Fruit fly (Drosophila melanogaster) whole organism, embryonic: Measurements from ENCODE around the gene Cpr92A.

Experiments used
- Atf3 ChIP-seq: fragments of 200-800 bp; sonication (Bioruptor generic); optimal IDR thresholded peaks from 3 replicates; lab custom pipeline; 2016; ENCODE audit warnings: missing biosample characterization, missing genetic modification characterization
- Atf6 ChIP-seq: fragments of 200-800 bp; sonication (Bioruptor generic); IDR thresholded peaks from 2 replicates; pipeline ENCODE4 v1.3.6; 2022; ENCODE audit warnings: missing biosample characterization, missing genetic modification characterization
- C15 ChIP-seq: fragments of 200-800 bp; sonication (Bioruptor generic); IDR thresholded peaks from 3 replicates; pipeline ENCODE4 v1.3.6; 2022; ENCODE audit warnings: missing biosample characterization, missing genetic modification characterization
- CG10274 ChIP-seq: fragments of 200-800 bp; sonication (Bioruptor generic); optimal IDR thresholded peaks from 3 replicates; lab custom pipeline; 2017; ENCODE audit warnings: missing biosample characterization, mild to moderate bottlenecking, missing genetic modification characterization
- CG10321 ChIP-seq: fragments of 200-800 bp; sonication (Bioruptor generic); IDR thresholded peaks from 2 replicates; pipeline ENCODE4 v1.3.6; 2022; ENCODE audit warnings: missing biosample characterization, missing genetic modification characterization
- CG13424 ChIP-seq: fragments of 200-800 bp; sonication (Bioruptor generic); optimal IDR thresholded peaks from 2 replicates; lab custom pipeline; 2019; ENCODE audit warnings: missing biosample characterization, mild to moderate bottlenecking, missing genetic modification characterization, moderate library complexity
- CG14667 ChIP-seq: fragments of 200-800 bp; sonication (Bioruptor generic); IDR thresholded peaks from 2 replicates; pipeline ENCODE4 v1.3.6; 2022; ENCODE audit warnings: missing biosample characterization, missing genetic modification characterization
- CG1529 ChIP-seq: fragments of 200-800 bp; sonication (Bioruptor generic); optimal IDR thresholded peaks from 3 replicates; lab custom pipeline; 2018; ENCODE audit warnings: missing biosample characterization, missing genetic modification characterization
- CG1792 ChIP-seq: fragments of 200-800 bp; sonication (Bioruptor generic); optimal IDR thresholded peaks from 2 replicates; lab custom pipeline; 2016; ENCODE audit warnings: missing biosample characterization, missing genetic modification characterization
- CG1832 ChIP-seq: fragments of 200-800 bp; sonication (Bioruptor generic); optimal IDR thresholded peaks from 2 replicates; lab custom pipeline; 2017; ENCODE audit warnings: missing biosample characterization, mild to moderate bottlenecking, missing genetic modification characterization, inconsistent platforms
- CG2889 ChIP-seq: fragments of 200-800 bp; sonication (Bioruptor generic); IDR thresholded peaks from 3 replicates; pipeline ENCODE4 v1.3.6; 2022; ENCODE audit warnings: missing biosample characterization, missing genetic modification characterization
- CG32532 ChIP-seq: fragments of 200-800 bp; sonication (Bioruptor generic); IDR thresholded peaks from 2 replicates; pipeline ENCODE4 v1.3.6; 2022; ENCODE audit warnings: missing biosample characterization, missing genetic modification characterization
- CG32767 ChIP-seq: fragments of 200-800 bp; sonication (Bioruptor generic); IDR thresholded peaks from 2 replicates; pipeline ENCODE4 v1.3.6; 2022; ENCODE audit warnings: missing biosample characterization, missing genetic modification characterization
- CG34376 ChIP-seq: fragments of 200-800 bp; sonication (Bioruptor generic); optimal IDR thresholded peaks from 2 replicates; lab custom pipeline; 2018; ENCODE audit warnings: missing biosample characterization, mild to moderate bottlenecking, missing genetic modification characterization
- CG4730 ChIP-seq: fragments of 200-800 bp; sonication (Bioruptor generic); IDR thresholded peaks from 2 replicates; pipeline ENCODE4 v1.3.6; 2022; ENCODE audit warnings: missing biosample characterization, missing genetic modification characterization
- CG7372 ChIP-seq: fragments of 200-800 bp; sonication (Bioruptor generic); IDR thresholded peaks from 2 replicates; pipeline ENCODE4 v1.3.6; 2022; ENCODE audit warnings: missing biosample characterization, missing genetic modification characterization
- CG7928 ChIP-seq: fragments of 200-800 bp; sonication (Bioruptor generic); optimal IDR thresholded peaks from 2 replicates; lab custom pipeline; 2017; ENCODE audit warnings: missing biosample characterization, mild to moderate bottlenecking, missing genetic modification characterization
- CG7963 ChIP-seq: fragments of 200-800 bp; sonication (Bioruptor generic); IDR thresholded peaks from 3 replicates; pipeline ENCODE4 v1.3.6; 2022; ENCODE audit warnings: missing biosample characterization, missing genetic modification characterization; ENCODE audit not compliant: partially characterized antibody
- CG8290 ChIP-seq, 3 experiments: fragments of 200-800 bp; sonication (Bioruptor generic); optimal IDR thresholded peaks; 2 replicates each; lab custom pipeline; 2016 to 2019; ENCODE audit warnings: missing biosample characterization in 3 of 3, missing genetic modification characterization in 3 of 3, mild to moderate bottlenecking in 2 of 3, moderate library complexity in 1 of 3
- Dad ChIP-seq: fragments of 200-800 bp; sonication (Bioruptor generic); optimal IDR thresholded peaks from 3 replicates; lab custom pipeline; 2016; ENCODE audit warnings: missing biosample characterization, missing genetic modification characterization
- Deaf1 ChIP-seq: fragments of 200-800 bp; optimal IDR thresholded peaks from 3 replicates; lab custom pipeline; 2019; ENCODE audit warnings: missing biosample characterization, mild to moderate bottlenecking, missing genetic modification characterization, moderate library complexity
- Dip3 ChIP-seq: fragments of 200-800 bp; sonication (Bioruptor generic); optimal IDR thresholded peaks from 3 replicates; lab custom pipeline; 2016; ENCODE audit warnings: missing biosample characterization, missing genetic modification characterization
- E2f2 ChIP-seq: fragments of 200-800 bp; sonication (Bioruptor generic); IDR thresholded peaks from 2 replicates; pipeline ENCODE4 v1.3.6; 2022; ENCODE audit warnings: missing biosample characterization, missing genetic modification characterization
- GATAe ChIP-seq: fragments of 200-800 bp; sonication (Bioruptor generic); conservative IDR thresholded peaks from 2 replicates; pipeline ENCODE4 v1.3.6; 2022; ENCODE audit warnings: missing biosample characterization, missing genetic modification characterization
- HLH3B ChIP-seq: fragments of 200-800 bp; sonication (Bioruptor generic); IDR thresholded peaks from 2 replicates; pipeline ENCODE4 v1.3.6; 2022; ENCODE audit warnings: missing biosample characterization, missing genetic modification characterization
- HLH54F ChIP-seq: fragments of 200-800 bp; sonication (Bioruptor generic); optimal IDR thresholded peaks from 3 replicates; lab custom pipeline; 2016; ENCODE audit warnings: missing biosample characterization, missing genetic modification characterization
- MTF-1 ChIP-seq: fragments of 200-800 bp; sonication (Bioruptor generic); optimal IDR thresholded peaks from 2 replicates; lab custom pipeline; 2018; ENCODE audit warnings: missing biosample characterization, mild to moderate bottlenecking, missing genetic modification characterization, borderline replicate concordance
- Med ChIP-seq: fragments of 200-800 bp; sonication (Bioruptor generic); peaks from one replicate; lab custom pipeline; 2016; ENCODE audit warnings: missing biosample characterization, missing genetic modification characterization, mild to moderate bottlenecking, inconsistent platforms, moderate library complexity
- Nf-YC ChIP-seq: fragments of 200-800 bp; optimal IDR thresholded peaks from 3 replicates; lab custom pipeline; 2019; ENCODE audit warnings: missing biosample characterization, mild to moderate bottlenecking, missing genetic modification characterization, moderate library complexity
- Trl ChIP-seq, 3 experiments: fragments of >200 bp in 2 of 3; fragments of 200-800 bp in 1 of 3; sonication (Bioruptor generic) in 1 of 3; optimal IDR thresholded peaks; 2 replicates in 1 of 3; 3 replicates in 2 of 3; lab custom pipeline; 2016 to 2017; ENCODE audit warnings: missing biosample characterization in 1 of 3, missing genetic modification characterization in 1 of 3
- Xrp1 ChIP-seq: fragments of 200-800 bp; sonication (Bioruptor generic); IDR thresholded peaks from 2 replicates; pipeline ENCODE4 v1.3.6; 2022; ENCODE audit warnings: missing biosample characterization, missing genetic modification characterization
- abd-A ChIP-seq: fragments of 200-800 bp; sonication (Bioruptor generic); optimal IDR thresholded peaks from 3 replicates; lab custom pipeline; 2019; ENCODE audit warnings: missing biosample characterization, mild to moderate bottlenecking, missing genetic modification characterization, moderate library complexity
- btn ChIP-seq: fragments of 200-800 bp; sonication (Bioruptor generic); optimal IDR thresholded peaks from 2 replicates; lab custom pipeline; 2016; ENCODE audit warnings: missing biosample characterization, missing genetic modification characterization
- ci ChIP-seq: fragments of 200-800 bp; sonication (Bioruptor generic); IDR thresholded peaks from 3 replicates; pipeline ENCODE4 v1.3.6; 2022; ENCODE audit warnings: missing biosample characterization, missing genetic modification characterization
- crc ChIP-seq: fragments of 200-800 bp; sonication (Bioruptor generic); optimal IDR thresholded peaks from 2 replicates; lab custom pipeline; 2016; ENCODE audit warnings: missing biosample characterization, missing genetic modification characterization
- dati ChIP-seq: fragments of 200-800 bp; sonication (Bioruptor generic); IDR thresholded peaks from 2 replicates; pipeline ENCODE4 v1.3.6; 2022; ENCODE audit warnings: missing biosample characterization, missing genetic modification characterization
- fd96Cb ChIP-seq: fragments of 200-800 bp; sonication (Bioruptor generic); optimal IDR thresholded peaks from 2 replicates; lab custom pipeline; 2018; ENCODE audit warnings: missing biosample characterization, mild to moderate bottlenecking, missing genetic modification characterization, moderate library complexity
- fru ChIP-seq: fragments of >200 bp; optimal IDR thresholded peaks from 2 replicates; lab custom pipeline; 2017
- hbn ChIP-seq: fragments of 200-800 bp; sonication (Bioruptor generic); IDR thresholded peaks from 2 replicates; pipeline ENCODE4 v1.3.6; 2022; ENCODE audit warnings: missing biosample characterization, missing genetic modification characterization; ENCODE audit not compliant: partially characterized antibody
- kay ChIP-seq: fragments of 200-800 bp; sonication (Bioruptor generic); optimal IDR thresholded peaks from 2 replicates; lab custom pipeline; 2016; ENCODE audit warnings: missing biosample characterization, missing genetic modification characterization
- mam ChIP-seq: fragments of 200-800 bp; sonication (Bioruptor generic); optimal IDR thresholded peaks from 3 replicates; lab custom pipeline; 2016; ENCODE audit warnings: missing biosample characterization, missing genetic modification characterization
- mirr ChIP-seq: fragments of 200-800 bp; sonication (Bioruptor generic); optimal IDR thresholded peaks from 3 replicates; lab custom pipeline; 2018; ENCODE audit warnings: missing biosample characterization, mild to moderate bottlenecking, missing genetic modification characterization
- pnt ChIP-seq: fragments of 200-800 bp; sonication (Bioruptor generic); optimal IDR thresholded peaks from 3 replicates; lab custom pipeline; 2016; ENCODE audit warnings: missing biosample characterization, missing genetic modification characterization
- ranshi ChIP-seq: fragments of 200-800 bp; sonication (Bioruptor generic); IDR thresholded peaks from 2 replicates; pipeline ENCODE4 v1.3.6; 2022; ENCODE audit warnings: missing biosample characterization, missing genetic modification characterization
- row ChIP-seq: fragments of 200-800 bp; sonication (Bioruptor generic); IDR thresholded peaks from 3 replicates; pipeline ENCODE4 v1.3.6; 2022; ENCODE audit warnings: missing biosample characterization, missing genetic modification characterization
- sens-2 ChIP-seq: fragments of 200-800 bp; sonication (Bioruptor generic); IDR thresholded peaks from 2 replicates; pipeline ENCODE4 v1.3.6; 2022; ENCODE audit warnings: missing biosample characterization, missing genetic modification characterization
- shn ChIP-seq: fragments of 200-800 bp; sonication (Bioruptor generic); optimal IDR thresholded peaks from 3 replicates; lab custom pipeline; 2016; ENCODE audit warnings: missing biosample characterization, missing genetic modification characterization
- so ChIP-seq: fragments of 200-800 bp; sonication (Bioruptor generic); IDR thresholded peaks from 3 replicates; pipeline ENCODE4 v1.3.6; 2022; ENCODE audit warnings: missing biosample characterization, missing genetic modification characterization
- unc-4 ChIP-seq: fragments of 200-800 bp; sonication (Bioruptor generic); IDR thresholded peaks from 2 replicates; pipeline ENCODE4 v1.3.6; 2022; ENCODE audit warnings: missing biosample characterization, missing genetic modification characterization; ENCODE audit not compliant: partially characterized antibody
- yki ChIP-seq: fragments of >200 bp; optimal IDR thresholded peaks from 3 replicates; lab custom pipeline; 2018
- zen2 ChIP-seq: fragments of 200-800 bp; sonication (Bioruptor generic); IDR thresholded peaks from 3 replicates; pipeline ENCODE4 v1.3.6; 2022; ENCODE audit warnings: missing biosample characterization, missing genetic modification characterization; ENCODE audit not compliant: partially characterized antibody

The Cpr92A gene

dm6 chr3R:19632685-19633116 is 33.9 kb upstream of the Cpr92A start, which contains the start of gene CG6231:
CG6231 (minus strand) TSS chr3R:19632718.
- no peak for TF ChIP-seq CG1792
- TF ChIP-seq MTF-1 (GFP tag; lab: Kevin White, UChicago) = no peak
- TF ChIP-seq CG14667 = no peak
- no peak for TF ChIP-seq Dad (GFP tag; lab: Kevin White, UChicago)
- TF ChIP-seq Nf-YC (tag; lab: Kevin White, UChicago) = peak; percentile 11
- TF ChIP-seq CG7928 = peak; percentile 75
- no peak for TF ChIP-seq GATAe (GFP tag; lab: Robert Waterston, UW)
- TF ChIP-seq CG8290 (GFP tag; optimal IDR thresholded peaks at IDR 0.05; lab: Kevin White, UChicago) = no peak
- peak in 1 of 2 experiments; percentile 41 for TF ChIP-seq CG8290 (tag; optimal IDR thresholded peaks at IDR 0.05; lab: Kevin White, UChicago)
- TF ChIP-seq CG10321 (GFP tag; lab: Robert Waterston, UW) = peak; percentile 62
- TF ChIP-seq Xrp1 = no peak
- TF ChIP-seq CG10274 = peak; percentile 84
- peak; percentile 67 for TF ChIP-seq Atf3 (GFP tag; lab: Kevin White, UChicago)
- TF ChIP-seq fru (lab: Kevin White, UChicago) = no peak
- peak; percentile 73 for TF ChIP-seq zen2 (GFP tag; lab: Robert Waterston, UW)
- 0 out of 2 replicates have a peak, but pooled peaks have one; percentile 3 for TF ChIP-seq CG4730 (GFP tag; lab: Robert Waterston, UW)
- TF ChIP-seq shn (GFP tag; lab: Kevin White, UChicago) = no peak
- TF ChIP-seq dati (GFP tag; lab: Robert Waterston, UW) = no peak
- no peak for TF ChIP-seq HLH54F (GFP tag; lab: Kevin White, UChicago)
- 0 out of 2 replicates have a peak, but pooled peaks have one; percentile 14 for TF ChIP-seq ranshi
- peak; percentile 54; the same call in 1 of the 2 replicates for TF ChIP-seq CG32767 (GFP tag; lab: Robert Waterston, UW)
- no peak for TF ChIP-seq btn
- TF ChIP-seq hbn (GFP tag; lab: Robert Waterston, UW) = peak; percentile 45; the same call in 1 of the 2 replicates
- peak; percentile 87 for TF ChIP-seq Deaf1
- peak; percentile 64; the same call in 1 of the 3 replicates for TF ChIP-seq so (GFP tag; lab: Robert Waterston, UW)
- peak; percentile 27; the same call in 1 of the 2 replicates for TF ChIP-seq CG32532 (GFP tag; lab: Robert Waterston, UW)
- TF ChIP-seq ci (GFP tag; lab: Robert Waterston, UW) = no peak
- TF ChIP-seq Trl (optimal IDR thresholded peaks at IDR 0.05; lab: Kevin White, UChicago) = peak; percentile 67 to 75
- TF ChIP-seq Trl (GFP tag; optimal IDR thresholded peaks at IDR 0.05; lab: Kevin White, UChicago) = no peak
- no peak for TF ChIP-seq CG13424 (tag; lab: Kevin White, UChicago)
- peak; percentile 14 for TF ChIP-seq pnt (GFP tag; lab: Kevin White, UChicago)
- peak; percentile 58 for TF ChIP-seq Med (GFP tag; lab: Kevin White, UChicago)
- 0 out of 3 replicates have a peak, but pooled peaks have one; percentile 18 for TF ChIP-seq CG7963
- TF ChIP-seq CG2889 (GFP tag; lab: Robert Waterston, UW) = no peak
- peak; percentile 64 for TF ChIP-seq CG1832
- peak; percentile 20; the same call in 1 of the 2 replicates for TF ChIP-seq E2f2 (GFP tag; lab: Robert Waterston, UW)
- peak; percentile 21 for TF ChIP-seq mam (GFP tag; lab: Kevin White, UChicago)
- TF ChIP-seq Atf6 (GFP tag; lab: Robert Waterston, UW) = no peak
- peak; percentile 25; the same call in 1 of the 2 replicates for TF ChIP-seq HLH3B (GFP tag; lab: Robert Waterston, UW)
- no peak for TF ChIP-seq CG7372 (GFP tag; lab: Robert Waterston, UW)
- TF ChIP-seq fd96Cb = no peak
- TF ChIP-seq C15 (GFP tag; lab: Robert Waterston, UW) = no peak
- TF ChIP-seq CG34376 (GFP tag; lab: Kevin White, UChicago) = peak; percentile 5
- peak; percentile 8 for TF ChIP-seq kay (GFP tag; lab: Kevin White, UChicago)
- TF ChIP-seq row (GFP tag; lab: Robert Waterston, UW) = peak; percentile 33; the same call in 1 of the 3 replicates
- TF ChIP-seq abd-A = peak; percentile 62
- peak; percentile 18 for TF ChIP-seq yki
- TF ChIP-seq crc (GFP tag; lab: Kevin White, UChicago) = no peak
- TF ChIP-seq sens-2 (GFP tag; lab: Robert Waterston, UW) = no peak
- no peak for TF ChIP-seq CG1529
- TF ChIP-seq Dip3 (GFP tag; lab: Kevin White, UChicago) = no peak
- peak; percentile 48; the same call in 1 of the 2 replicates for TF ChIP-seq unc-4 (GFP tag; lab: Robert Waterston, UW)
- peak; percentile 4 for TF ChIP-seq mirr (GFP tag; lab: Kevin White, UChicago)
